Worm (Caenorhabditis elegans) whole organism, L4/young adult: ENCODE data around the gene pdha-1.

Source experiments
- W03F9.2 ChIP-seq: fragments of 150-350 bp; optimal IDR thresholded peaks from 2 replicates; lab custom pipeline; 2014; ENCODE audit warnings: missing biosample characterization, missing genetic modification characterization
- dao-5 ChIP-seq: sonication (generic microtip); optimal IDR thresholded peaks from 2 replicates; lab custom pipeline; 2016; ENCODE audit warnings: missing genotype, missing genetic modification characterization, moderate library complexity, missing compliant biosample characterization
- him-1 ChIP-seq: sonication (generic microtip); optimal IDR thresholded peaks from 2 replicates; lab custom pipeline; 2016; ENCODE audit warnings: missing genotype, missing genetic modification reagents, missing genetic modification characterization, missing compliant biosample characterization

DNA sequence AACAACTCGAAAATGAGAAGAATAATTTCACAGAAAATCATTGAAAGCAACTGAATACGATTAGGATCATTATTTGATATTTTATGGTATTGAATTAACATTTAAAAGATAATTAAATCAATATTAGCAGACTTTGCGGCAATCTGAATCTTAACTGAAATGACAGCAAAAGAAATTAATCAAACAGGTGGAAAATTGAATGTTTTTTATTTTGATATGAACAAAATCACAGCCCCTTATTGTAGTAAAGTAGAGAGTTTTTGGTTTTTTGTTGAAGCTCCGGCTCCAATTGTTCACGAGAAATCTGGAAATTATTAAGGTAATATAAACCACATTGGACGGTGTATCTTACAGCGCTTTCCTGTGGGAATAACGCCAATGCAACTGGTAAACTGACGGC is 36.0 kb downstream of the pdha-1 start, which contains the start of gene sre-2:
- TF ChIP-seq dao-5 (tag; lab: Kevin White, UChicago) (no peak), him-1 (tag; lab: Kevin White, UChicago) (no peak), W03F9.2 (no peak)
